Worm (Caenorhabditis elegans) whole organism, young adult: Measurements from ENCODE around the gene nhr-248.

Experiments
- B0261.1 ChIP-seq: sonication (generic microtip); optimal IDR thresholded peaks from 2 replicates; lab custom pipeline; 2016; ENCODE audit warnings: mild to moderate bottlenecking, missing genetic modification characterization, moderate library complexity, missing compliant biosample characterization
- F22D6.2 ChIP-seq: sonication (generic microtip); optimal IDR thresholded peaks from 2 replicates; lab custom pipeline; 2016; ENCODE audit warnings: mild to moderate bottlenecking, missing genetic modification characterization, missing compliant biosample characterization
- F33H1.4 ChIP-seq: fragments of 200-800 bp; sonication (Bioruptor generic); IDR thresholded peaks from 2 replicates; pipeline ENCODE4 v1.3.6; 2022; ENCODE audit warnings: missing genetic modification reagents, missing genetic modification characterization, missing compliant biosample characterization
- F39B2.1 ChIP-seq: fragments of 200-800 bp; sonication (Bioruptor generic); IDR thresholded peaks from 2 replicates; pipeline ENCODE4 v1.3.6; 2022; ENCODE audit warnings: missing genetic modification reagents, missing genetic modification characterization, missing compliant biosample characterization
- F49E8.2 ChIP-seq: sonication (generic microtip); optimal IDR thresholded peaks from 3 replicates; lab custom pipeline; 2017; ENCODE audit warnings: missing genetic modification characterization, mild to moderate bottlenecking, missing compliant biosample characterization, antibody characterized with exemption, moderate library complexity; ENCODE audit not compliant: insufficient read depth
- F57C9.4 ChIP-seq: sonication (generic microtip); optimal IDR thresholded peaks from 2 replicates; lab custom pipeline; 2017; ENCODE audit warnings: mild to moderate bottlenecking, missing genetic modification characterization, missing compliant biosample characterization
- K12H6.12 ChIP-seq: fragments of 200-800 bp; sonication (Bioruptor generic); optimal IDR thresholded peaks from 2 replicates; lab custom pipeline; 2018; ENCODE audit warnings: mild to moderate bottlenecking, missing genetic modification characterization, missing compliant biosample characterization
- T07F8.4 ChIP-seq: sonication (generic microtip); optimal IDR thresholded peaks from 2 replicates; lab custom pipeline; 2016; ENCODE audit warnings: mild to moderate bottlenecking, missing genetic modification characterization, moderate library complexity, missing compliant biosample characterization
- Y53F4B.3 ChIP-seq: fragments of 200-800 bp; sonication (Bioruptor generic); IDR thresholded peaks from 2 replicates; pipeline ENCODE4 v1.3.6; 2022; ENCODE audit warnings: missing genetic modification reagents, missing genetic modification characterization, missing compliant biosample characterization
- Y67H2A.10 ChIP-seq: fragments of 200-800 bp; sonication (Bioruptor generic); conservative IDR thresholded peaks from 2 replicates; pipeline ENCODE4 v1.3.6; 2022; ENCODE audit warnings: missing genetic modification reagents, missing genetic modification characterization, missing compliant biosample characterization
- Y95B8A.8 ChIP-seq: fragments of 200-800 bp; sonication (Bioruptor generic); IDR thresholded peaks from 2 replicates; pipeline ENCODE4 v1.3.6; 2022; ENCODE audit warnings: missing genetic modification reagents, missing genetic modification characterization, missing compliant biosample characterization
- aptf-2 ChIP-seq: fragments of 200-800 bp; sonication (Bioruptor generic); conservative IDR thresholded peaks from 2 replicates; pipeline ENCODE4 v1.3.6; 2022; ENCODE audit warnings: missing genetic modification reagents, missing genetic modification characterization, missing compliant biosample characterization
- athp-1 ChIP-seq: sonication (generic microtip); optimal IDR thresholded peaks from 2 replicates; lab custom pipeline; 2017; ENCODE audit warnings: mild to moderate bottlenecking, missing genetic modification characterization, missing compliant biosample characterization
- attf-3 ChIP-seq: fragments of 200-800 bp; sonication (Bioruptor generic); conservative IDR thresholded peaks from 2 replicates; pipeline ENCODE4 v1.3.6; 2022; ENCODE audit warnings: missing genetic modification reagents, missing genetic modification characterization, missing compliant biosample characterization
- ceh-100 ChIP-seq: fragments of 200-800 bp; sonication (Bioruptor generic); IDR thresholded peaks from 2 replicates; pipeline ENCODE4 v1.3.6; 2022; ENCODE audit warnings: missing genetic modification reagents, missing genetic modification characterization, missing compliant biosample characterization
- ceh-58 ChIP-seq: fragments of 200-800 bp; sonication (Bioruptor generic); IDR thresholded peaks from 2 replicates; pipeline ENCODE4 v1.3.6; 2022; ENCODE audit warnings: missing genetic modification characterization, missing compliant biosample characterization
- ceh-79 ChIP-seq: sonication (generic microtip); optimal IDR thresholded peaks from 2 replicates; lab custom pipeline; 2017; ENCODE audit warnings: mild to moderate bottlenecking, missing genetic modification characterization, missing compliant biosample characterization
- dpff-1 ChIP-seq: sonication (generic microtip); optimal IDR thresholded peaks from 2 replicates; lab custom pipeline; 2017; ENCODE audit warnings: mild to moderate bottlenecking, missing genetic modification characterization, missing compliant biosample characterization
- egl-18 ChIP-seq: fragments of 200-800 bp; sonication (Bioruptor generic); IDR thresholded peaks from 2 replicates; pipeline ENCODE4 v1.3.6; 2022; ENCODE audit warnings: missing genetic modification reagents, missing genetic modification characterization, missing compliant biosample characterization
- gei-17 ChIP-seq: fragments of 200-800 bp; sonication (Bioruptor generic); optimal IDR thresholded peaks from 2 replicates; lab custom pipeline; 2018; ENCODE audit warnings: mild to moderate bottlenecking, missing genetic modification characterization, missing compliant biosample characterization
- hlh-12 ChIP-seq: sonication (generic microtip); optimal IDR thresholded peaks from 2 replicates; lab custom pipeline; 2016; ENCODE audit warnings: missing genetic modification characterization, missing compliant biosample characterization
- let-526 ChIP-seq: fragments of 200-800 bp; sonication (Bioruptor generic); IDR thresholded peaks from 2 replicates; pipeline ENCODE4 v1.3.6; 2022; ENCODE audit warnings: missing genetic modification reagents, missing genetic modification characterization, missing compliant biosample characterization
- lin-35 ChIP-seq, 3 experiments: fragments of 150-350 bp in 2 of 3; sonication (generic microtip) in 1 of 3; optimal IDR thresholded peaks; 2 replicates each; lab custom pipeline; 2014 to 2018; ENCODE audit warnings: missing biosample characterization in 3 of 3, missing genetic modification characterization in 3 of 3, missing genetic modification reagents in 3 of 3
- lsy-27 ChIP-seq: sonication (generic microtip); optimal IDR thresholded peaks from 2 replicates; lab custom pipeline; 2017; ENCODE audit warnings: missing genetic modification characterization, mild to moderate bottlenecking, missing compliant biosample characterization, antibody characterized with exemption, missing genotype, borderline replicate concordance; ENCODE audit not compliant: insufficient read depth
- madf-10 ChIP-seq: sonication (generic microtip); optimal IDR thresholded peaks from 2 replicates; lab custom pipeline; 2016; ENCODE audit warnings: mild to moderate bottlenecking, missing genetic modification characterization, missing compliant biosample characterization
- madf-3 ChIP-seq: fragments of 200-800 bp; sonication (Bioruptor generic); IDR thresholded peaks from 2 replicates; pipeline ENCODE4 v1.3.6; 2022; ENCODE audit warnings: missing genetic modification reagents, missing genetic modification characterization, missing compliant biosample characterization
- mcd-1 ChIP-seq: fragments of 200-800 bp; sonication (Bioruptor generic); IDR thresholded peaks from 2 replicates; pipeline ENCODE4 v1.3.6; 2022; ENCODE audit warnings: missing genetic modification reagents, missing genetic modification characterization, missing compliant biosample characterization
- mxl-1 ChIP-seq: sonication (generic microtip); optimal IDR thresholded peaks from 2 replicates; lab custom pipeline; 2016; ENCODE audit warnings: missing genetic modification characterization, missing compliant biosample characterization
- nfya-1 ChIP-seq: sonication (generic microtip); optimal IDR thresholded peaks from 2 replicates; lab custom pipeline; 2017; ENCODE audit warnings: antibody characterized with exemption, missing compliant biosample characterization, missing genetic modification characterization, borderline replicate concordance; ENCODE audit not compliant: insufficient read depth
- nhr-80 ChIP-seq: sonication (generic microtip); optimal IDR thresholded peaks from 2 replicates; lab custom pipeline; 2016; ENCODE audit warnings: missing genetic modification characterization, missing compliant biosample characterization
- nhr-90 ChIP-seq: sonication (generic microtip); optimal IDR thresholded peaks from 2 replicates; lab custom pipeline; 2016; ENCODE audit warnings: missing genotype, mild to moderate bottlenecking, missing genetic modification characterization, missing compliant biosample characterization
- pbrm-1 ChIP-seq: fragments of 200-800 bp; sonication (Bioruptor generic); IDR thresholded peaks from 2 replicates; pipeline ENCODE4 v1.3.6; 2022; ENCODE audit warnings: missing genetic modification reagents, missing genetic modification characterization, missing compliant biosample characterization
- pha-4 ChIP-seq: fragments of 150-350 bp; sonication (generic microtip); optimal IDR thresholded peaks from 2 replicates; lab custom pipeline; 2014; ENCODE audit warnings: missing biosample characterization, missing genetic modification reagents, missing genetic modification characterization
- snpc-3.4 ChIP-seq: sonication (generic microtip); optimal IDR thresholded peaks from 2 replicates; lab custom pipeline; 2017; ENCODE audit warnings: missing genetic modification characterization, mild to moderate bottlenecking, missing compliant biosample characterization, antibody characterized with exemption, moderate library complexity, missing genotype, missing genetic modification reagents
- snpc-4 ChIP-seq, 5 experiments: fragments of 150-350 bp in 1 of 5; sonication (generic microtip) in 4 of 5; optimal IDR thresholded peaks; 2 replicates each; lab custom pipeline; 2014 to 2018; ENCODE audit warnings: missing genetic modification characterization in 5 of 5, missing biosample characterization in 3 of 5, antibody characterized with exemption in 2 of 5, mild to moderate bottlenecking in 2 of 5, missing compliant biosample characterization in 2 of 5, missing genotype in 2 of 5, moderate library complexity in 2 of 5, missing genetic modification reagents in 1 of 5
- somi-1 ChIP-seq: fragments of 200-800 bp; sonication (Bioruptor generic); optimal IDR thresholded peaks from 2 replicates; lab custom pipeline; 2018; ENCODE audit warnings: mild to moderate bottlenecking, missing genetic modification characterization, missing compliant biosample characterization
- sptf-2 ChIP-seq: fragments of 200-800 bp; sonication (Bioruptor generic); optimal IDR thresholded peaks from 2 replicates; lab custom pipeline; 2018; ENCODE audit warnings: mild to moderate bottlenecking, missing genetic modification characterization, missing compliant biosample characterization
- tlf-1 ChIP-seq: fragments of 200-800 bp; sonication (Bioruptor generic); optimal IDR thresholded peaks from 2 replicates; lab custom pipeline; 2018; ENCODE audit warnings: mild to moderate bottlenecking, missing genetic modification characterization, missing compliant biosample characterization
- unc-62 ChIP-seq: fragments of 150-350 bp; optimal IDR thresholded peaks from 2 replicates; lab custom pipeline; 2014; ENCODE audit warnings: missing biosample characterization, missing genetic modification reagents, missing genetic modification characterization
- ztf-22 ChIP-seq: fragments of 200-800 bp; sonication (Bioruptor generic); optimal IDR thresholded peaks from 2 replicates; lab custom pipeline; 2018; ENCODE audit warnings: mild to moderate bottlenecking, missing genetic modification characterization, moderate library complexity, missing compliant biosample characterization
- ztf-25 ChIP-seq: fragments of 200-800 bp; sonication (Bioruptor generic); IDR thresholded peaks from 2 replicates; pipeline ENCODE4 v1.3.6; 2022; ENCODE audit warnings: missing genetic modification reagents, missing genetic modification characterization, missing compliant biosample characterization
- ztf-3 ChIP-seq: fragments of 200-800 bp; sonication (Bioruptor generic); optimal IDR thresholded peaks from 2 replicates; lab custom pipeline; 2018; ENCODE audit warnings: mild to moderate bottlenecking, missing genetic modification characterization, missing compliant biosample characterization
- ztf-6 ChIP-seq: fragments of 200-800 bp; sonication (Bioruptor generic); IDR thresholded peaks from 2 replicates; pipeline ENCODE4 v1.3.6; 2022; ENCODE audit warnings: missing genetic modification reagents, missing genetic modification characterization, missing compliant biosample characterization

Gene nhr-248

ce11 chrV:17079795-17080194 is 24.6 kb downstream of the nhr-248 start, which contains the start of gene srw-20:
srw-20 (minus strand) TSS chrV:17079895.
- TF ChIP-seq dpff-1 (tag; lab: Kevin White, UChicago) (no peak), let-526 (no peak), somi-1 (GFP tag; lab: Kevin White, UChicago) (no peak), ceh-79 (tag; lab: Kevin White, UChicago) (no peak), K12H6.12 (no peak)

- TF ChIP-seq nhr-80 (tag; lab: Kevin White, UChicago): peak; percentile 42
- no peak for TF ChIP-seq snpc-4 (GFP tag; optimal IDR thresholded peaks at IDR 0.05; lab: Kevin White, UChicago)
- TF ChIP-seq snpc-4 (tag; optimal IDR thresholded peaks at IDR 0.05; lab: Kevin White, UChicago): peak in 1 of 4 experiments; percentile 50
- TF ChIP-seq egl-18 (GFP tag; lab: Robert Waterston, UW): no peak
Measured at ce11 chrV:17077889-17078288, 26.5 kb downstream of the nhr-248 start, which contains the start of gene T05E12.3. T05E12.3 (minus strand) TSS chrV:17077989.

ce11 chrV:17075900-17076299 is 28.5 kb downstream of the nhr-248 start, which contains the start of gene str-125:
str-125 (minus strand) TSS chrV:17076000.
- TF ChIP-seq nhr-90 (tag; lab: Kevin White, UChicago) (no peak), Y95B8A.8 (GFP tag; lab: Robert Waterston, UW) (no peak), madf-3 (GFP tag; lab: Robert Waterston, UW) (no peak), nfya-1 (no peak), F39B2.1 (GFP tag; lab: Robert Waterston, UW) (no peak), lin-35 (GFP tag; optimal IDR thresholded peaks at IDR 0.05; lab: Kevin White, UChicago) (no peak), lsy-27 (no peak), ceh-79 (tag; lab: Kevin White, UChicago) (no peak), F49E8.2 (no peak), aptf-2 (no peak), pha-4 (tag; lab: Kevin White, UChicago) (no peak), Y53F4B.3 (GFP tag; lab: Robert Waterston, UW) (no peak), madf-10 (no peak), athp-1 (no peak), pbrm-1 (GFP tag; lab: Robert Waterston, UW) (no peak), ceh-58 (no peak)
- TF ChIP-seq, all 124 proteins: peak for 0

- TF ChIP-seq tlf-1 (GFP tag; lab: Kevin White, UChicago): no peak
- TF ChIP-seq mcd-1 (GFP tag; lab: Robert Waterston, UW): no peak
- TF ChIP-seq snpc-3.4 (tag; lab: Kevin White, UChicago): no peak
- TF ChIP-seq ceh-58: no peak
- no peak for TF ChIP-seq unc-62 (GFP tag; lab: Kevin White, UChicago)
- TF ChIP-seq ztf-22 (GFP tag; lab: Kevin White, UChicago): no peak
- TF ChIP-seq hlh-12 (tag; lab: Kevin White, UChicago): no peak
- TF ChIP-seq sptf-2 (GFP tag; lab: Kevin White, UChicago): no peak
- no peak for TF ChIP-seq mxl-1 (tag; lab: Kevin White, UChicago)
- no peak for TF ChIP-seq ztf-25 (GFP tag; lab: Robert Waterston, UW)
Measured at ce11 chrV:17071578-17071977, 32.8 kb downstream of the nhr-248 start, which contains the start of gene srbc-14. srbc-14 (minus strand) TSS chrV:17071678.

DNA sequence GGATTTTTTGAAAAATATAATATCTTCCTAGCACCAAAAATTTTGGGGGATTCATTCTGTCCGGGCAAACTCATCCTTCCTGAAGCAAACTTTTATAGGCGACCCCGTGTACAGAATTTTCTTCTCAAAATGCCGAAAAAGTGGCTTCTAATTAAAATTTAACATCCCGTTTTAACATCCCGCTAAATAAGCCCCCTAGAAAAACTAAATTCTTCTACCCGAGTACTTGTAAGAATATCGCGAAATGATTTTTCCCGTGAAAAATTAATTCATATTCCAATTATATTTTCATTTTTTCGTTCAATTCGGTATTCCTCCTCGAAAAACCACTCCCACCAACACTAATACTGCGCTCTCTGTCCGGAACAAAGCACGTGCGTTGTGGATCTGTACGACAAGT is 35.6 kb downstream of the nhr-248 start, which contains the start of gene T05E12.8:
Gene T05E12.8 (plus strand): TSS at position 301 of the 400 bp plus-strand sequence.
- TF ChIP-seq ztf-6 (GFP tag; lab: Robert Waterston, UW): no peak
- no peak for TF ChIP-seq B0261.1 (tag; lab: Kevin White, UChicago)
- no peak for TF ChIP-seq F33H1.4 (GFP tag; lab: Robert Waterston, UW)
- no peak for TF ChIP-seq nhr-90 (tag; lab: Kevin White, UChicago)
- no peak for TF ChIP-seq F22D6.2
- TF ChIP-seq mcd-1 (GFP tag; lab: Robert Waterston, UW): no peak
- no peak for TF ChIP-seq gei-17
- no peak for TF ChIP-seq ztf-3 (GFP tag; lab: Kevin White, UChicago)
- TF ChIP-seq nhr-80 (tag; lab: Kevin White, UChicago): no peak
- no peak for TF ChIP-seq Y67H2A.10 (GFP tag; lab: Robert Waterston, UW)
- no peak for TF ChIP-seq ceh-100
- TF ChIP-seq attf-3: no peak
- TF ChIP-seq T07F8.4 (tag; lab: Kevin White, UChicago): no peak
- TF ChIP-seq F57C9.4: no peak
